Worm (Caenorhabditis elegans): ENCODE measurements around the gene ZK287.7.

ZK287.7 gene

ce11 chrV:9740858-9741257, 48.0 kb downstream of the ZK287.7 start, which contains the start of gene sta-2 (continued):
- TF ChIP-seq unc-55 (GFP tag; optimal IDR thresholded peaks at IDR 0.05) (no peak), ztf-1 (GFP tag; conservative IDR thresholded peaks at IDR 0.05) (no peak)

Data from whole organism, L2 larva.